Worm (Caenorhabditis elegans) whole organism, midembryonic: ENCODE results near the gene T23F2.5.

Experiments used
- T22C8.4 ChIP-seq: fragments of 200-800 bp; sonication (Bioruptor generic); IDR thresholded peaks from 2 replicates; pipeline ENCODE4 v1.3.6; 2022; ENCODE audit warnings: missing genetic modification characterization, missing compliant biosample characterization
- cog-1 ChIP-seq: sonication (generic microtip); optimal IDR thresholded peaks from 2 replicates; lab custom pipeline; 2016; ENCODE audit warnings: missing genetic modification characterization, missing compliant biosample characterization
- flt-1 ChIP-seq: fragments of 200-800 bp; sonication (Bioruptor generic); IDR thresholded peaks from 2 replicates; pipeline ENCODE4 v1.3.6; 2022; ENCODE audit warnings: missing genetic modification characterization, missing compliant biosample characterization
- klf-2 ChIP-seq: fragments of 200-800 bp; sonication (Bioruptor generic); conservative IDR thresholded peaks from 2 replicates; pipeline ENCODE4 v1.3.6; 2022; ENCODE audit warnings: missing genetic modification reagents, missing genetic modification characterization, missing compliant biosample characterization
- ztf-29 ChIP-seq: fragments of 200-800 bp; sonication (Bioruptor generic); IDR thresholded peaks from 2 replicates; pipeline ENCODE4 v1.3.6; 2022; ENCODE audit warnings: missing genetic modification reagents, missing genetic modification characterization, missing compliant biosample characterization

ce11 chrX:5557966-5558365, 41.0 kb upstream of the T23F2.5 start, which contains the start of gene C38C5.1:
- TF ChIP-seq flt-1 (no peak), cog-1 (tag; lab: Kevin White, UChicago) (no peak), klf-2 (GFP tag; lab: Robert Waterston, UW) (no peak), ztf-29 (GFP tag; lab: Robert Waterston, UW) (no peak), T22C8.4 (no peak)
